Worm (Caenorhabditis elegans): ENCODE measurements around the gene cht-3.

ce11 chrIV:6999206-6999605 is 4.2 kb upstream of the cht-3 start, which contains the start of gene C25A8.5:
- no peak for TF ChIP-seq isw-1 (GFP tag; IDR thresholded peaks at IDR 0.05)
- TF ChIP-seq nhr-90 (tag; optimal IDR thresholded peaks at IDR 0.05; ENCODE audit: poor library complexity), result no peak
- TF ChIP-seq nhr-28 (tag; optimal IDR thresholded peaks at IDR 0.05), result no peak
- no peak for TF ChIP-seq pqm-1 (tag; optimal IDR thresholded peaks at IDR 0.05)
- TF ChIP-seq unc-98 (GFP tag; IDR thresholded peaks at IDR 0.05), result no peak
- no peak for TF ChIP-seq unc-86 (tag; optimal IDR thresholded peaks at IDR 0.05)
- no peak for TF ChIP-seq lin-39 (tag; optimal IDR thresholded peaks at IDR 0.05)
- TF ChIP-seq ceh-82 (tag; optimal IDR thresholded peaks at IDR 0.05), result no peak
- no peak for TF ChIP-seq elt-3 (tag; optimal IDR thresholded peaks at IDR 0.05)
- no peak for TF ChIP-seq lin-35 (GFP tag; optimal IDR thresholded peaks at IDR 0.05)

All from whole organism, L1 larva.